Fruit fly (Drosophila melanogaster) whole organism, adult: Measurements from ENCODE around the gene CG43630.

ENCODE experiments used
- CG14711 ChIP-seq: fragments of 200-800 bp; sonication (Bioruptor generic); optimal IDR thresholded peaks from 2 replicates; lab custom pipeline; 2018; ENCODE audit warnings: missing biosample characterization, mild to moderate bottlenecking, missing genetic modification characterization, moderate library complexity
- CG33017 ChIP-seq: fragments of 200-800 bp; sonication (Bioruptor generic); optimal IDR thresholded peaks from 2 replicates; lab custom pipeline; 2018; ENCODE audit warnings: missing biosample characterization, mild to moderate bottlenecking, missing genetic modification characterization, moderate library complexity
- CG7045 ChIP-seq: fragments of 200-800 bp; sonication (Bioruptor generic); optimal IDR thresholded peaks from 2 replicates; lab custom pipeline; 2017; ENCODE audit warnings: missing biosample characterization, mild to moderate bottlenecking, missing genetic modification characterization
- Mnt ChIP-seq: fragments of 200-800 bp; sonication (Bioruptor generic); optimal IDR thresholded peaks from 2 replicates; lab custom pipeline; 2016; ENCODE audit warnings: missing biosample characterization, mild to moderate bottlenecking, missing genetic modification characterization
- pad ChIP-seq: fragments of 200-800 bp; sonication (Bioruptor generic); optimal IDR thresholded peaks from 3 replicates; lab custom pipeline; 2017; ENCODE audit warnings: missing biosample characterization, missing genetic modification characterization, mild to moderate bottlenecking, moderate library complexity, missing genetic modification reagents
- tj ChIP-seq: fragments of 200-800 bp; sonication (Bioruptor generic); optimal IDR thresholded peaks from 3 replicates; lab custom pipeline; 2017; ENCODE audit warnings: missing biosample characterization, mild to moderate bottlenecking, missing genetic modification characterization, moderate library complexity

- TF ChIP-seq CG7045 (GFP tag; lab: Kevin White, UChicago), result no peak
- no peak for TF ChIP-seq tj (GFP tag; lab: Kevin White, UChicago)
- no peak for TF ChIP-seq CG33017 (tag; lab: Kevin White, UChicago)
- no peak for TF ChIP-seq CG14711 (tag; lab: Kevin White, UChicago)
- no peak for TF ChIP-seq pad (GFP tag; lab: Kevin White, UChicago)
- TF ChIP-seq Mnt (GFP tag; lab: Kevin White, UChicago), result no peak
These were observed 34.4 kb downstream of the CG43630 start for dm6 chr3R:12641620-12642019.
